Fruit fly (Drosophila melanogaster) whole organism, embryonic: ENCODE measurements around the gene Ugt36F1.
A peak's percentile ranks its signal among the peaks of the same experiment; 100 is the strongest.

ENCODE experiments used
- B-H2 ChIP-seq: fragments of 200-800 bp; sonication (Bioruptor generic); optimal IDR thresholded peaks from 2 replicates; lab custom pipeline; 2018; ENCODE audit warnings: missing biosample characterization, mild to moderate bottlenecking, missing genetic modification characterization
- CG10321 ChIP-seq: fragments of 200-800 bp; sonication (Bioruptor generic); IDR thresholded peaks from 2 replicates; pipeline ENCODE4 v1.3.6; 2022; ENCODE audit warnings: missing biosample characterization, missing genetic modification characterization
- CG12391 ChIP-seq: fragments of 200-800 bp; sonication (Bioruptor generic); optimal IDR thresholded peaks from 3 replicates; lab custom pipeline; 2018; ENCODE audit warnings: missing biosample characterization, mild to moderate bottlenecking, missing genetic modification characterization, moderate library complexity
- CG14014 ChIP-seq: fragments of 200-800 bp; sonication (Bioruptor generic); IDR thresholded peaks from 2 replicates; pipeline ENCODE4 v1.3.6; 2022; ENCODE audit warnings: missing biosample characterization, missing genetic modification characterization
- CG14441 ChIP-seq: fragments of 200-800 bp; sonication (Bioruptor generic); IDR thresholded peaks from 2 replicates; pipeline ENCODE4 v1.3.6; 2022; ENCODE audit warnings: missing biosample characterization, missing genetic modification characterization
- CG17802 ChIP-seq: fragments of 200-800 bp; sonication (Bioruptor generic); optimal IDR thresholded peaks from 2 replicates; lab custom pipeline; 2018; ENCODE audit warnings: missing biosample characterization, mild to moderate bottlenecking, missing genetic modification characterization, moderate library complexity
- CG17912 ChIP-seq: fragments of 200-800 bp; sonication (Bioruptor generic); optimal IDR thresholded peaks from 2 replicates; lab custom pipeline; 2018; ENCODE audit warnings: missing biosample characterization, mild to moderate bottlenecking, missing genetic modification characterization
- CG3065 ChIP-seq: fragments of 200-800 bp; sonication (Bioruptor generic); optimal IDR thresholded peaks from 2 replicates; lab custom pipeline; 2016; ENCODE audit warnings: missing biosample characterization, missing genetic modification characterization
- CG31388 ChIP-seq: fragments of 200-800 bp; sonication (Bioruptor generic); optimal IDR thresholded peaks from 2 replicates; lab custom pipeline; 2016; ENCODE audit warnings: missing biosample characterization, missing genetic modification characterization
- CG5180 ChIP-seq: fragments of 200-800 bp; sonication (Bioruptor generic); optimal IDR thresholded peaks from 3 replicates; lab custom pipeline; 2017; ENCODE audit warnings: missing biosample characterization, missing genetic modification characterization, mild to moderate bottlenecking, moderate library complexity, missing genetic modification reagents
- CG7357 ChIP-seq: fragments of 200-800 bp; sonication (Bioruptor generic); IDR thresholded peaks from 3 replicates; pipeline ENCODE4 v1.3.6; 2022; ENCODE audit warnings: missing biosample characterization, missing genetic modification characterization
- CG8388 ChIP-seq: fragments of 200-800 bp; sonication (Bioruptor generic); optimal IDR thresholded peaks from 2 replicates; lab custom pipeline; 2019; ENCODE audit warnings: missing biosample characterization, mild to moderate bottlenecking, missing genetic modification characterization, moderate library complexity
- CG8478 ChIP-seq: fragments of >200 bp; optimal IDR thresholded peaks from 2 replicates; lab custom pipeline; 2018
- CG9727 ChIP-seq: fragments of 200-800 bp; sonication (Bioruptor generic); optimal IDR thresholded peaks from 3 replicates; lab custom pipeline; 2017; ENCODE audit warnings: missing biosample characterization, mild to moderate bottlenecking, missing genetic modification characterization
- CG9797 ChIP-seq: fragments of 200-800 bp; sonication (Bioruptor generic); optimal IDR thresholded peaks from 3 replicates; lab custom pipeline; 2018; ENCODE audit warnings: missing biosample characterization, mild to moderate bottlenecking, missing genetic modification characterization
- CkIIα-i1 ChIP-seq: fragments of 200-800 bp; sonication (Bioruptor generic); IDR thresholded peaks from 2 replicates; pipeline ENCODE4 v1.3.6; 2022; ENCODE audit warnings: missing biosample characterization, missing genetic modification characterization
- Dip2 ChIP-seq: fragments of 200-800 bp; sonication (Bioruptor generic); IDR thresholded peaks from 2 replicates; pipeline ENCODE4 v1.3.6; 2022; ENCODE audit warnings: missing biosample characterization, missing genetic modification characterization
- Ets65A ChIP-seq: fragments of 200-800 bp; sonication (Bioruptor generic); peaks from one replicate; lab custom pipeline; 2016; ENCODE audit warnings: missing biosample characterization, missing genetic modification characterization
- HLH4C ChIP-seq: fragments of 200-800 bp; sonication (Bioruptor generic); IDR thresholded peaks from 3 replicates; pipeline ENCODE4 v1.3.6; 2022; ENCODE audit warnings: missing biosample characterization, missing genetic modification characterization; ENCODE audit not compliant: partially characterized antibody
- HmgZ ChIP-seq: fragments of 200-800 bp; sonication (Bioruptor generic); optimal IDR thresholded peaks from 2 replicates; lab custom pipeline; 2018; ENCODE audit warnings: missing biosample characterization, mild to moderate bottlenecking, missing genetic modification characterization
- Hr78 ChIP-seq, 2 experiments: fragments of 200-800 bp in 1 of 2; fragments of >200 bp in 1 of 2; sonication (Bioruptor generic) in 1 of 2; optimal IDR thresholded peaks; 2 replicates each; lab custom pipeline; 2017 to 2019; ENCODE audit warnings: missing biosample characterization in 2 of 2, missing genetic modification characterization in 2 of 2, mild to moderate bottlenecking in 1 of 2, moderate library complexity in 1 of 2
- Mad ChIP-seq: fragments of 200-800 bp; sonication (Bioruptor generic); optimal IDR thresholded peaks from 2 replicates; lab custom pipeline; 2016; ENCODE audit warnings: missing biosample characterization, missing genetic modification characterization
- NC2α ChIP-seq: fragments of 200-800 bp; sonication (Bioruptor generic); optimal IDR thresholded peaks from 2 replicates; lab custom pipeline; 2016; ENCODE audit warnings: missing biosample characterization, missing genetic modification characterization
- Oli ChIP-seq: fragments of 200-800 bp; sonication (Bioruptor generic); optimal IDR thresholded peaks from 2 replicates; lab custom pipeline; 2018; ENCODE audit warnings: missing biosample characterization, mild to moderate bottlenecking, missing genetic modification characterization, moderate library complexity
- Sox102F ChIP-seq: fragments of 200-800 bp; sonication (Bioruptor generic); optimal IDR thresholded peaks from 2 replicates; lab custom pipeline; 2018; ENCODE audit warnings: missing biosample characterization, mild to moderate bottlenecking, missing genetic modification characterization, moderate library complexity
- Vsx1 ChIP-seq: fragments of 200-800 bp; sonication (Bioruptor generic); optimal IDR thresholded peaks from 2 replicates; lab custom pipeline; 2017; ENCODE audit warnings: missing biosample characterization, mild to moderate bottlenecking, missing genetic modification characterization, missing genetic modification reagents
- Xbp1 ChIP-seq: fragments of 200-800 bp; sonication (Bioruptor generic); optimal IDR thresholded peaks from 3 replicates; lab custom pipeline; 2016; ENCODE audit warnings: missing biosample characterization, mild to moderate bottlenecking, missing genetic modification characterization
- ap ChIP-seq: fragments of 200-800 bp; sonication (Bioruptor generic); IDR thresholded peaks from 2 replicates; pipeline ENCODE4 v1.3.6; 2022; ENCODE audit warnings: missing biosample characterization, missing genetic modification characterization
- az2 ChIP-seq: fragments of 200-800 bp; sonication (Bioruptor generic); optimal IDR thresholded peaks from 3 replicates; lab custom pipeline; 2016; ENCODE audit warnings: missing biosample characterization, missing genetic modification characterization
- bcd ChIP-seq: fragments of 200-800 bp; sonication (Bioruptor generic); optimal IDR thresholded peaks from 2 replicates; lab custom pipeline; 2017; ENCODE audit warnings: missing biosample characterization, mild to moderate bottlenecking, missing genetic modification characterization
- cato ChIP-seq: fragments of 200-800 bp; sonication (Bioruptor generic); optimal IDR thresholded peaks from 2 replicates; lab custom pipeline; 2016; ENCODE audit warnings: missing biosample characterization, missing genetic modification characterization, borderline replicate concordance
- corto ChIP-seq: fragments of 200-800 bp; sonication (Bioruptor generic); optimal IDR thresholded peaks from 2 replicates; lab custom pipeline; 2016; ENCODE audit warnings: missing biosample characterization, mild to moderate bottlenecking, missing genetic modification characterization, moderate library complexity
- cwo ChIP-seq: fragments of 200-800 bp; sonication (Bioruptor generic); optimal IDR thresholded peaks from 3 replicates; lab custom pipeline; 2017; ENCODE audit warnings: missing biosample characterization, missing genetic modification characterization, mild to moderate bottlenecking, moderate library complexity, missing genetic modification reagents
- gro ChIP-seq: fragments of 200-800 bp; sonication (Bioruptor generic); optimal IDR thresholded peaks from 2 replicates; lab custom pipeline; 2016; ENCODE audit warnings: missing biosample characterization, missing genetic modification characterization
- insv ChIP-seq, 2 experiments: fragments of 200-800 bp; sonication (Bioruptor generic); optimal IDR thresholded peaks; 3 replicates each; lab custom pipeline; 2016 to 2018; ENCODE audit warnings: missing biosample characterization in 2 of 2, missing genetic modification characterization in 2 of 2
- jumu ChIP-seq: fragments of 200-800 bp; sonication (Bioruptor generic); optimal IDR thresholded peaks from 3 replicates; lab custom pipeline; 2016; ENCODE audit warnings: missing biosample characterization, missing genetic modification characterization
- mirr ChIP-seq: fragments of 200-800 bp; sonication (Bioruptor generic); optimal IDR thresholded peaks from 3 replicates; lab custom pipeline; 2018; ENCODE audit warnings: missing biosample characterization, mild to moderate bottlenecking, missing genetic modification characterization
- nerfin-2 ChIP-seq: fragments of 200-800 bp; sonication (Bioruptor generic); IDR thresholded peaks from 2 replicates; pipeline ENCODE4 v1.3.6; 2022; ENCODE audit warnings: missing biosample characterization, missing genetic modification characterization; ENCODE audit not compliant: partially characterized antibody
- nom ChIP-seq: fragments of 200-800 bp; sonication (Bioruptor generic); optimal IDR thresholded peaks from 2 replicates; lab custom pipeline; 2017; ENCODE audit warnings: missing biosample characterization, missing genetic modification characterization, mild to moderate bottlenecking, moderate library complexity, missing genetic modification reagents
- odd ChIP-seq: fragments of 200-800 bp; sonication (Bioruptor generic); optimal IDR thresholded peaks from 2 replicates; lab custom pipeline; 2017; ENCODE audit warnings: missing biosample characterization, mild to moderate bottlenecking, missing genetic modification characterization
- pan ChIP-seq, 4 experiments: fragments of >200 bp in 3 of 4; fragments of 200-800 bp in 1 of 4; sonication (Bioruptor generic) in 1 of 4; optimal IDR thresholded peaks in 3 of 4; IDR thresholded peaks in 1 of 4; 2 replicates each; pipeline versions ENCODE4 v1.3.6 to Lab custom; 2017 to 2022; ENCODE audit warnings: missing biosample characterization in 2 of 4, missing genetic modification characterization in 2 of 4, mixed read lengths in 1 of 4
- pros ChIP-seq: fragments of 200-800 bp; sonication (Bioruptor generic); optimal IDR thresholded peaks from 3 replicates; lab custom pipeline; 2019; ENCODE audit warnings: missing biosample characterization, mild to moderate bottlenecking, missing genetic modification characterization, moderate library complexity
- sens-2 ChIP-seq: fragments of 200-800 bp; sonication (Bioruptor generic); IDR thresholded peaks from 2 replicates; pipeline ENCODE4 v1.3.6; 2022; ENCODE audit warnings: missing biosample characterization, missing genetic modification characterization
- shn ChIP-seq: fragments of 200-800 bp; sonication (Bioruptor generic); optimal IDR thresholded peaks from 3 replicates; lab custom pipeline; 2016; ENCODE audit warnings: missing biosample characterization, missing genetic modification characterization
- sqz ChIP-seq: fragments of 200-800 bp; sonication (Bioruptor generic); optimal IDR thresholded peaks from 3 replicates; lab custom pipeline; 2018; ENCODE audit warnings: missing biosample characterization, mild to moderate bottlenecking, missing genetic modification characterization
- tll ChIP-seq, 2 experiments: fragments of 200-800 bp in 1 of 2; fragments of >200 bp in 1 of 2; sonication (Bioruptor generic) in 1 of 2; optimal IDR thresholded peaks; 2 replicates each; lab custom pipeline; 2017 to 2019; ENCODE audit warnings: missing biosample characterization in 2 of 2, missing genetic modification characterization in 2 of 2, mild to moderate bottlenecking in 1 of 2, moderate library complexity in 1 of 2
- yki ChIP-seq: fragments of >200 bp; optimal IDR thresholded peaks from 3 replicates; lab custom pipeline; 2018

Gene Ugt36F1

dm6 chr2L:18830587-18831528, 11.7 kb downstream of the Ugt36F1 start, which contains the start of the genes CG17597 and ScpX (continued):
- TF ChIP-seq HLH4C (GFP tag; lab: Robert Waterston, UW) (peak; percentile 90), bcd (GFP tag; lab: Kevin White, UChicago) (peak; percentile 77), CG17802 (tag; lab: Kevin White, UChicago) (peak; percentile 48), Sox102F (GFP tag; lab: Kevin White, UChicago) (peak; percentile 59), nom (GFP tag; lab: Kevin White, UChicago) (peak; percentile 87), ap (GFP tag; lab: Robert Waterston, UW) (0 out of 2 replicates have a peak, but pooled peaks have one; percentile 19), cato (GFP tag; lab: Kevin White, UChicago) (peak; percentile 15), jumu (GFP tag; lab: Kevin White, UChicago) (peak; percentile 75), CG8478 (no peak), Xbp1 (peak; percentile 70), CG7357 (GFP tag; lab: Robert Waterston, UW) (0 out of 3 replicates have a peak, but pooled peaks have one; percentile 28), CG5180 (GFP tag; lab: Kevin White, UChicago) (peak; percentile 34), tll (GFP tag; optimal IDR thresholded peaks at IDR 0.05; lab: Kevin White, UChicago) (peak; percentile 9 to 65), odd (GFP tag; lab: Kevin White, UChicago) (no peak), shn (peak; percentile 60), yki (lab: Kevin White, UChicago) (no peak), B-H2 (GFP tag; lab: Kevin White, UChicago) (peak; percentile 63), Mad (GFP tag; lab: Kevin White, UChicago) (peak; percentile 50), nerfin-2 (GFP tag; lab: Robert Waterston, UW) (peak; percentile 82), Vsx1 (GFP tag; lab: Kevin White, UChicago) (peak; percentile 5), CG14014 (peak; percentile 53), HmgZ (peak; percentile 61), CG17912 (no peak), NC2α (peak; percentile 56), az2 (GFP tag; lab: Kevin White, UChicago) (peak; percentile 63), pros (no peak), gro (peak; percentile 71), Dip2 (GFP tag; lab: Robert Waterston, UW) (no peak), pan (optimal IDR thresholded peaks at IDR 0.05; lab: Kevin White, UChicago) (no peak), pan (GFP tag; optimal IDR thresholded peaks at IDR 0.05 in 1 of 2, IDR thresholded peaks at IDR 0.05 in 1 of 2) (no peak), CG3065 (GFP tag; lab: Kevin White, UChicago) (peak; percentile 52), Oli (tag; lab: Kevin White, UChicago) (peak; percentile 58), CG14441 (GFP tag; lab: Robert Waterston, UW) (peak; percentile 52; the same call in 1 of the 2 replicates), mirr (GFP tag; lab: Kevin White, UChicago) (no peak), sens-2 (GFP tag; lab: Robert Waterston, UW) (no peak), CG31388 (GFP tag; lab: Kevin White, UChicago) (peak; percentile 19), CG9797 (GFP tag; lab: Kevin White, UChicago) (peak; percentile 34), CG8388 (GFP tag; lab: Kevin White, UChicago) (peak; percentile 45), CG9727 (GFP tag; lab: Kevin White, UChicago) (peak; percentile 69), corto (GFP tag; lab: Kevin White, UChicago) (no peak), cwo (GFP tag; lab: Kevin White, UChicago) (peak; percentile 52), CG10321 (0 out of 2 replicates have a peak, but pooled peaks have one; percentile 28), sqz (peak; percentile 51), CG12391 (tag; lab: Kevin White, UChicago) (peak; percentile 80), Hr78 (GFP tag; optimal IDR thresholded peaks at IDR 0.05; lab: Kevin White, UChicago) (peak in 1 of 2 experiments; percentile 47), CkIIα-i1 (no peak), insv (GFP tag; optimal IDR thresholded peaks at IDR 0.05; lab: Kevin White, UChicago) (peak in 1 of 2 experiments; percentile 35), Ets65A (GFP tag; lab: Kevin White, UChicago) (peak; percentile 93)
